Worm (Caenorhabditis elegans): Measurements from ENCODE around the gene Y62F5A.12.
"Not testable (repeated sequence)": the region's sequence is repeated elsewhere in the genome, so short reads cannot be mapped to it uniquely, and the experiment has no call there.

Y62F5A.12 gene

DNA sequence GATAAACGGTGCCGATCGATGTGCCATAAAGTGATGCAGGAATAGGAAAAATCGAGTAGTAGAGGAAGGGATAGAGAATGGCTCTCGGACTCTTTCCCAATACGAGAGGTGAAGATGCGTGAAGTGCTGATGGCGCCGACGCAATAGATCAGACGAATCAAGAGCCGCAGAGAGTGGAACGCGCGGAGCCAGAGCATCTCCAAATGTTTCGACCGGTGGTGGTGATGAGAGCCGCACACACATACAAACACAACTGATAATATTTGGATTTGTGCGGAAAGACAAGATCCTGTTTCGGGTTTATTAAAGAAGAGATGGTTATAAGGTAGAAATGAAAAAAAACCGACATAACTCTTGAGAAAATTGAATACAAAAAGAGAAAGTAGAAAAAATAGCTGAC lies 29.8 kb upstream of the Y62F5A.12 start, which contains the start of gene F54D5.15:
Gene F54D5.15, minus strand, starts transcription at position 101 of the 400 bp plus-strand sequence.
- TF ChIP-seq cog-1 (tag; optimal IDR thresholded peaks at IDR 0.05), result no peak
- no peak for TF ChIP-seq ztf-29 (GFP tag; IDR thresholded peaks at IDR 0.05)
- TF ChIP-seq ztf-23 (GFP tag; IDR thresholded peaks at IDR 0.05), result no peak
- no peak for TF ChIP-seq tab-1 (GFP tag; IDR thresholded peaks at IDR 0.05)
- no peak for TF ChIP-seq ref-1 (GFP tag; conservative IDR thresholded peaks at IDR 0.05)
- no peak for TF ChIP-seq med-1 (GFP tag; optimal IDR thresholded peaks at IDR 0.05; ENCODE audit: insufficient read depth)
- TF ChIP-seq T22C8.4 (GFP tag; IDR thresholded peaks at IDR 0.05), result no peak
- TF ChIP-seq klf-2 (GFP tag; conservative IDR thresholded peaks at IDR 0.05), result no peak
- TF ChIP-seq flt-1 (GFP tag; IDR thresholded peaks at IDR 0.05), result no peak

DNA sequence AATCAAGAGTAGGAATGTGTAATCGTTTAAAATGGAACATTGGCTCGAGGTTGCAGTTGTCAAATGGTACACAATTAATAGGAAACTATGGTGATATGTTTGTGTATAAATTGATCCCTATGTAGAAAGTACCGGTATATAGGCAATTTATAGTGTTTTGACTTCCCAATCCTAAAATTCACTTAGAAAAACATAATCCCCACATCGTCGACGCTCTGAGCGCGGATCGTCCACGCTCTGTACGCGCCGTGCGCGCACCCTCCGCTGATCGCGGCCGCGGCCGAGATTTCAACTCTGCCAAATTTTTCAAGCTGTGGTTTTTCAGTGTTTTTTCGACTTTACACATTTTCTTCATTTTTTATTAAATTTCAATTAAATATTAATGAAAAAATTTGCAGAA lies 22.1 kb upstream of the Y62F5A.12 start, which contains the start of gene F54D5.17:
Gene F54D5.17, plus strand, starts transcription at position 301 of the 400 bp plus-strand sequence.
- TF ChIP-seq ztf-23 (GFP tag; IDR thresholded peaks at IDR 0.05) (no peak), tab-1 (GFP tag; IDR thresholded peaks at IDR 0.05) (no peak), ref-1 (GFP tag; conservative IDR thresholded peaks at IDR 0.05) (no peak), ztf-29 (GFP tag; IDR thresholded peaks at IDR 0.05) (no peak), flt-1 (GFP tag; IDR thresholded peaks at IDR 0.05) (no peak), T22C8.4 (GFP tag; IDR thresholded peaks at IDR 0.05) (no peak), med-1 (GFP tag; optimal IDR thresholded peaks at IDR 0.05; ENCODE audit: insufficient read depth) (no peak), klf-2 (GFP tag; conservative IDR thresholded peaks at IDR 0.05) (no peak), cog-1 (tag; optimal IDR thresholded peaks at IDR 0.05) (no peak)

DNA sequence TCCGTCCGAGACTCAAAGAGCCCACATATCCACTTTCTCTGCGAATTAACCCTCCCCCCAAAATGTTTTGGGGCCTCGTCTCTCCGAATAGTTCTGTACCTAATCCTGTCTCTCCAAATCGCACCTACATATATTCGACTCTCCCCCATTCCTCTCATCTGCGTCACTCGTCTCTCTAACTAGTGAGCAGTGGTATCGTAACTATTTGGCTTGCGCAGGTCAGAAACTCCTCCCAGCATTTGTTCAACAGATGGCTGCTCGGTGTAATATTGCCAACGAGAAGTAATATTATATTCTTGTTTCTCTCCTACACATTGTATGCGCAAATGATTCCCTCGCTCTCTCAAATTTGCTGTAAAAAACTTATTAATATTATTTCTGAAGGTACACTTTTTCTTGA lies 21.4 kb upstream of the Y62F5A.12 start, which contains the start of gene F54D5.24:
Gene F54D5.24, plus strand, starts transcription at position 316 of the 400 bp plus-strand sequence.
- no peak for TF ChIP-seq tab-1 (GFP tag; IDR thresholded peaks at IDR 0.05)
- TF ChIP-seq flt-1 (GFP tag; IDR thresholded peaks at IDR 0.05), result no peak
- TF ChIP-seq ztf-29 (GFP tag; IDR thresholded peaks at IDR 0.05), result peak; percentile 25; the same call in 1 of the 2 replicates

DNA sequence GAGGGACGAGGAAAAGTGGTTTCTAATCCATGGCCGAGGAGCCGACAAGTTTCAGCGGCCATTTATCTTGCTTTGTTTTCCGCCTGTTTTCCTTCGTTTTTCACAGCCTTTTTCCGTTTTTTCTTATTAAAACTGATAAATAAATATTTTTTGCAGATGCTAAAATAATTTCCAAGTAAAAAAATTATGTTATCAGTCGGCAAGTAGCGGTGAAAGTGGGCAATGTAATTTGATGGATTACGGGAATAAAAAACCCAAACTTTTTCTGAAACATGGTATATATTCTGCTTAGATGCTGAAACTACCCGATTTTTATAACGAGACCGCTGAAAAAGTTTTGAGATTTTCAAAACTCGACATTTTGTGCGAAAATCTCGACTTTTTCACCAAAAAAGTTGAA lies 17.7 kb upstream of the Y62F5A.12 start, which contains the start of gene dhgd-1:
Gene dhgd-1, minus strand, starts transcription at position 101 of the 400 bp plus-strand sequence.
- not testable (repeated sequence) for TF ChIP-seq med-1 (GFP tag; optimal IDR thresholded peaks at IDR 0.05; ENCODE audit: insufficient read depth); tab-1 (GFP tag; IDR thresholded peaks at IDR 0.05); ref-1 (GFP tag; conservative IDR thresholded peaks at IDR 0.05)

DNA sequence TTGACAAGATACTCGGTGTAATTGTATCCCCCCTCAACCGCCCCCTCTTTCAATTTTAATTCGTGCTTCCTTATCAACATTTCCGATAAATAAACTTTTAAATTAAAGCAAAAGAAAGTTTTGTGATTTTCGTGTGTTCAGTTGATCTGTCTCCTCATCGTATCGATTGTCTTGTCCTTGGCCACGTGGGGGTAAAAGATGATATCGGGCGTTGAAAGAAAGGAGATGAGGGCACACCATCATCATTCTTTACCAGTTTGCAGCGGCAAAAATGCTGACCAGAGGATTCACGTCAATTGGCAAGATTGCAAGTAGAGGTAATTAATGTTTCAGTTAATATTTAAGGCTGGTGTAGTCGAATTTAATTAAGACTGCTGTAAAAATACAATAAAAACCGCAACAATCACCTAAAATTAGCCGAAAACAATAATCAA lies 13.0 kb upstream of the Y62F5A.12 start, which contains the start of gene F54D5.7:
Gene F54D5.7, plus strand, starts transcription at position 264 of the 434 bp plus-strand sequence.
- TF ChIP-seq cog-1 (tag; optimal IDR thresholded peaks at IDR 0.05) (no peak), flt-1 (GFP tag; IDR thresholded peaks at IDR 0.05) (0 out of 2 replicates have a peak, but pooled peaks have one; percentile 13), klf-2 (GFP tag; conservative IDR thresholded peaks at IDR 0.05) (no peak)

- TF ChIP-seq T22C8.4 (GFP tag; IDR thresholded peaks at IDR 0.05), result no peak
- no peak for TF ChIP-seq tab-1 (GFP tag; IDR thresholded peaks at IDR 0.05)
- no peak for TF ChIP-seq flt-1 (GFP tag; IDR thresholded peaks at IDR 0.05)
- no peak for TF ChIP-seq med-1 (GFP tag; optimal IDR thresholded peaks at IDR 0.05; ENCODE audit: insufficient read depth)
- TF ChIP-seq ztf-29 (GFP tag; IDR thresholded peaks at IDR 0.05), result no peak
- TF ChIP-seq klf-2 (GFP tag; conservative IDR thresholded peaks at IDR 0.05), result no peak
- TF ChIP-seq ztf-23 (GFP tag; IDR thresholded peaks at IDR 0.05), result no peak
- TF ChIP-seq cog-1 (tag; optimal IDR thresholded peaks at IDR 0.05), result no peak
Observed at ce11 chrII:11545952-11546325, 11.7 kb upstream of the Y62F5A.12 start.

DNA sequence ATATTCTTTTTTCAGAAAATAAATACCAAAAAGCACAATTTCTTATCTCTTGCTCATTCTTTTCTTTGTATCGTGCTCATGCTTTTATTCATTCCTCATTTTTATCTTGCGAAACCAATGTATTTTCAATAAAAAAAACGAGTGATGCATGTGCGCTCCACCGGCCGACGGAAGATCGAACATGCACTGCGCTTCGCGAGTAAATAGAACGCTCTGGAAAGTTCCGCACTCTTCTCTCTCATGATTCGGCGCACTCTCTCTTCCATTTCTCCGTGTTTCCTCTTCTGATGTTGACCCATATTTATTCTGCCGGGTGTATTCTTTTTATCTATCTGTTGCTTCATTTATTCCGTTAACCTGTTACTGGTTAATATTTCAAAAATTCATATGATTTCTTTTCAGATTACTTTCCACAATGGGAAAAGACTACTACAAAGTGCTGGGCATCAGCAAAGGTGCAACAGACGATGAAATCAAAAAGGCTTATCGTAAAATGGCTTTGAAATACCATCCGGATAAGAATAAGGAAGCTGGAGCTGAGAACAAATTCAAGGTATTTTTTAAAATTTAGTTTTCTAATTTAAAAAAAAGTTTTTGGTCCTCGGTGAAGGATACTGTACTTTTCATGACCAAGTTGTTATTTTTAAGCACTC lies 11.1 kb upstream of the Y62F5A.12 start, which contains the start of gene dnj-13:
Gene dnj-13, plus strand, starts transcription at position 403 of the 653 bp plus-strand sequence.
- TF ChIP-seq med-1 (GFP tag; optimal IDR thresholded peaks at IDR 0.05; ENCODE audit: insufficient read depth) (no peak), ztf-23 (GFP tag; IDR thresholded peaks at IDR 0.05) (peak; percentile 76), ztf-29 (GFP tag; IDR thresholded peaks at IDR 0.05) (no peak), klf-2 (GFP tag; conservative IDR thresholded peaks at IDR 0.05) (no peak), flt-1 (GFP tag; IDR thresholded peaks at IDR 0.05) (peak; percentile 87), T22C8.4 (GFP tag; IDR thresholded peaks at IDR 0.05) (peak; percentile 49; the same call in 1 of the 2 replicates), cog-1 (tag; optimal IDR thresholded peaks at IDR 0.05) (peak; percentile 88), ref-1 (GFP tag; conservative IDR thresholded peaks at IDR 0.05) (no peak), tab-1 (GFP tag; IDR thresholded peaks at IDR 0.05) (peak; percentile 49; the same call in 1 of the 2 replicates)

DNA sequence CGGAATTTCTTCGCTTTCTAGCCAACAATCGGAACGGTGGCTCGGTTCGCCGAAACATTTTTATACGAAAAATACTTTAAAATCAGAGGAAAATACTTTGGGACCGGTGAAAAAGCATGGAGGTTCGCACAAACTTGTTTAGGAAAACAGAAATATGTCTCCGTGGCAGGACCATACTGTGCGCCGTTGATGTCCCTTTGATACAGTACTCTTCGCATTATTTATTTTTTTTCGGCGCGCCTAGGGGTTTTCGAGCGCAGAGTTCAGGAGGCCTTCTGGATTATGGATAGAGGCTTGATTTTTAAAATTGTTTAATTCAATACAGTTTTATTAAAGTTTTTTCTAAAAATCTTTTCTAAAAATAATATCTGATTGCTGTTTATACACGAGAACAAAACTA lies 10.4 kb upstream of the Y62F5A.12 start, which contains the start of gene F54D5.9:
Gene F54D5.9, minus strand, starts transcription at position 115 of the 400 bp plus-strand sequence.
- TF ChIP-seq med-1 (GFP tag; optimal IDR thresholded peaks at IDR 0.05; ENCODE audit: insufficient read depth) (no peak), cog-1 (tag; optimal IDR thresholded peaks at IDR 0.05) (no peak), ref-1 (GFP tag; conservative IDR thresholded peaks at IDR 0.05) (no peak), klf-2 (GFP tag; conservative IDR thresholded peaks at IDR 0.05) (no peak), ztf-29 (GFP tag; IDR thresholded peaks at IDR 0.05) (no peak)

- TF ChIP-seq cog-1 (tag; optimal IDR thresholded peaks at IDR 0.05) (no peak), ref-1 (GFP tag; conservative IDR thresholded peaks at IDR 0.05) (no peak), tab-1 (GFP tag; IDR thresholded peaks at IDR 0.05) (no peak), med-1 (GFP tag; optimal IDR thresholded peaks at IDR 0.05; ENCODE audit: insufficient read depth) (no peak), T22C8.4 (GFP tag; IDR thresholded peaks at IDR 0.05) (no peak), klf-2 (GFP tag; conservative IDR thresholded peaks at IDR 0.05) (no peak), flt-1 (GFP tag; IDR thresholded peaks at IDR 0.05) (no peak), ztf-23 (GFP tag; IDR thresholded peaks at IDR 0.05) (no peak), ztf-29 (GFP tag; IDR thresholded peaks at IDR 0.05) (no peak)
Observed at ce11 chrII:11542958-11543357, 8.7 kb upstream of the Y62F5A.12 start.

DNA sequence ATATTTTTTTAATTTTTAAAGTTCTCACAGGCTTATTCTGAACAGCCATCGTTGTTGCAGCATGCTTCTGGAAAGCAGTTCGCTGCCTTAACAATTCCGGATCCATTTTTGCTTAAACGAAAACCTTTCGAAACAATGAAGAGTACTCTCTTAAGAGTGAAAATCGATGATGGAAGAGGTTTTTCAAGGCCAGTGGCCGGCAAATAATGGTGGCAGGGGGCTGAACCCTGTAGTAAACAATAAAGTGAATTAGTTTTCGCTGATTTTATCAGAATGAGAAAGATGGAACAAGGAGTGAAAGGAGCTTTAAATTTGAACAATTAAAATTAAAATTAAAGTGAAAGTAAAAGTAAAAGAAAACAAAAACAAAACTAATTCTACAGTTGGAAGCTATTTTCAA lies 8.1 kb upstream of the Y62F5A.12 start, which contains the start of gene gtf-2E2:
Gene gtf-2E2, minus strand, starts transcription at position 111 of the 400 bp plus-strand sequence.
- no peak for TF ChIP-seq ztf-23 (GFP tag; IDR thresholded peaks at IDR 0.05)
- TF ChIP-seq T22C8.4 (GFP tag; IDR thresholded peaks at IDR 0.05), result peak; percentile 62
